Fruit fly (Drosophila melanogaster): ENCODE results near the gene CG11889.
A peak's percentile ranks its signal among the peaks of the same experiment; 100 is the strongest.

The CG11889 gene

DNA sequence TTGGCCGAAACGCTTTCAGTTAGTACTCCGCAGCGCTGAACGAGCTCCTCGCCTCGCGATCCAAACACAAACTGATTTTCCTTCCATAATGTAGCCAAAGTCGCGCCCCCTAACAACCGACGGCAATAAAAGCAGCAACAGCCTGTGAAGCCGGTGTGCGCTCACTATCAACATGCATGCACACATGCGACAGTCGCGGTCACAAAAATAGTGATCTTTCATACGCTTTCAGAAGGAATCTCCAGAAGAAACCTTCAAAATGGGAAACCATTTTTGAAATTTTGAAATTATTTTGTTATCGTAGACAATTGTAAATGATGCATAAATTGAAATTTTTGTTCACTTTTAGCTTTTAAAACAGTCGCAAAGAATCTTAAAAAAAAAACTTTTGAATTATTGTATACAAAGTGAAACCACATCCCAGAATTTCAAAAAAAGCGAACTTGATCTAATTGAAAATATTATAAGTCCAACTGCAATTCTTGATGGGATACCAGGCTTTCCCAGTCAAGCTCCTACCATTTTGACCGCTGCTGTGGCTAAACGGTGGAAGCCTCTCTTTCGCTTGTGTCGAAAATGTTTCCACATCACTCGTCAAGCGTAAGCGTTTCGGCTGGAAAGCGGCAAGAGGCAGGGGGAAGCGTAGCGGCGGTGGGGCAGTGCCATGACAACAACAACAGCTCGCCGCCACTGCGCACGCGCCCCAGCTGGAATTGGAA, 37.6 kb upstream of the CG11889 start, which contains the start of gene Cad96Cb (continued):
- TF ChIP-seq CG3065 (GFP tag; optimal IDR thresholded peaks at IDR 0.05): peak; percentile 65
- no peak; the same call in 2 of the 3 replicates for TF ChIP-seq C15 (GFP tag; IDR thresholded peaks at IDR 0.05)
- TF ChIP-seq CG33213 (GFP tag; optimal IDR thresholded peaks at IDR 0.05): peak; percentile 49
- no peak for TF ChIP-seq CG15479 (GFP tag; optimal IDR thresholded peaks at IDR 0.05)
- TF ChIP-seq CG1233 (GFP tag; optimal IDR thresholded peaks at IDR 0.05): peak; percentile 85
- TF ChIP-seq CG16863 (GFP tag; optimal IDR thresholded peaks at IDR 0.05): peak; percentile 82
- TF ChIP-seq kay (GFP tag; optimal IDR thresholded peaks at IDR 0.05): peak; percentile 56
- TF ChIP-seq CG12219 (GFP tag; optimal IDR thresholded peaks at IDR 0.05): peak; percentile 69
- no peak for TF ChIP-seq sug (tag; optimal IDR thresholded peaks at IDR 0.05)
- TF ChIP-seq Vsx1 (GFP tag; optimal IDR thresholded peaks at IDR 0.05): peak; percentile 75
- TF ChIP-seq CG7372 (GFP tag; IDR thresholded peaks at IDR 0.05): peak; percentile 57; the same call in 1 of the 2 replicates
- TF ChIP-seq sens-2 (GFP tag; IDR thresholded peaks at IDR 0.05): no peak
- TF ChIP-seq Sox100B (GFP tag; optimal IDR thresholded peaks at IDR 0.05): peak; percentile 96
- peak; percentile 69 for TF ChIP-seq CG12744 (GFP tag; optimal IDR thresholded peaks at IDR 0.05)
- peak; percentile 76 for TF ChIP-seq CG10431 (GFP tag; optimal IDR thresholded peaks at IDR 0.05)
- TF ChIP-seq CG10654 (GFP tag; optimal IDR thresholded peaks at IDR 0.05): peak; percentile 67
- peak; percentile 90 for TF ChIP-seq Ssrp (tag; optimal IDR thresholded peaks at IDR 0.05)
- peak; percentile 68 for TF ChIP-seq CG30431 (GFP tag; optimal IDR thresholded peaks at IDR 0.05)
- TF ChIP-seq Doc3 (GFP tag; IDR thresholded peaks at IDR 0.05; ENCODE audit: partially characterized antibody): no peak
- peak; percentile 91 for TF ChIP-seq CG2712 (tag; optimal IDR thresholded peaks at IDR 0.05)
- peak; percentile 76 for TF ChIP-seq jumu (GFP tag; optimal IDR thresholded peaks at IDR 0.05)
- TF ChIP-seq CG11695 (GFP tag; IDR thresholded peaks at IDR 0.05): peak; percentile 79
- TF ChIP-seq CG14667 (GFP tag; IDR thresholded peaks at IDR 0.05): 0 out of 2 replicates have a peak, but pooled peaks have one; percentile 19
- TF ChIP-seq Ada2b (GFP tag; IDR thresholded peaks at IDR 0.05): no peak
- TF ChIP-seq CG7786 (GFP tag; optimal IDR thresholded peaks at IDR 0.05): peak; percentile 56
- peak; percentile 61; the same call in 1 of the 2 replicates for TF ChIP-seq lmd (GFP tag; IDR thresholded peaks at IDR 0.05)
- TF ChIP-seq CrebB (tag; optimal IDR thresholded peaks at IDR 0.05): peak; percentile 26
- peak; percentile 82 for TF ChIP-seq CG5245 (GFP tag; optimal IDR thresholded peaks at IDR 0.05)
- TF ChIP-seq CG4617 (GFP tag; optimal IDR thresholded peaks at IDR 0.05; ENCODE audit: borderline replicate concordance): peak; percentile 59
- no peak for TF ChIP-seq Lim3 (GFP tag; IDR thresholded peaks at IDR 0.05)
- no peak for TF ChIP-seq hth (optimal IDR thresholded peaks at IDR 0.05)
- TF ChIP-seq Antp (GFP tag; optimal IDR thresholded peaks at IDR 0.05): peak; percentile 67
- TF ChIP-seq CG1792 (GFP tag; optimal IDR thresholded peaks at IDR 0.05): peak; percentile 63
- TF ChIP-seq CG13775 (GFP tag; optimal IDR thresholded peaks at IDR 0.05): peak; percentile 84
- TF ChIP-seq CG15011 (GFP tag; optimal IDR thresholded peaks at IDR 0.05): peak; percentile 77
- TF ChIP-seq CG11504 (tag; optimal IDR thresholded peaks at IDR 0.05): peak; percentile 92
- peak; percentile 43; the same call in 1 of the 2 replicates for TF ChIP-seq ap (GFP tag; IDR thresholded peaks at IDR 0.05)
- TF ChIP-seq CG30020 (tag; optimal IDR thresholded peaks at IDR 0.05): no peak
- TF ChIP-seq croc (GFP tag; conservative IDR thresholded peaks at IDR 0.05): peak; percentile 74
- no peak for TF ChIP-seq CG32772 (GFP tag; IDR thresholded peaks at IDR 0.05)
- TF ChIP-seq chn (GFP tag; optimal IDR thresholded peaks at IDR 0.05): peak; percentile 65
- no peak for TF ChIP-seq Taf1 (GFP tag; IDR thresholded peaks at IDR 0.05)
- peak; percentile 94 for TF ChIP-seq CG4360 (GFP tag; IDR thresholded peaks at IDR 0.05)
- TF ChIP-seq Max (GFP tag; optimal IDR thresholded peaks at IDR 0.05): peak; percentile 78
- TF ChIP-seq bbx (GFP tag; IDR thresholded peaks at IDR 0.05; ENCODE audit: partially characterized antibody): no peak
- TF ChIP-seq CG33557 (GFP tag; optimal IDR thresholded peaks at IDR 0.05): peak; percentile 93
- TF ChIP-seq sima (GFP tag; optimal IDR thresholded peaks at IDR 0.05): peak; percentile 30
- TF ChIP-seq Dad (GFP tag; optimal IDR thresholded peaks at IDR 0.05): peak; percentile 64
- no peak for TF ChIP-seq zf30C (GFP tag; optimal IDR thresholded peaks at IDR 0.05)
- TF ChIP-seq dm (GFP tag; optimal IDR thresholded peaks at IDR 0.05): peak; percentile 68
